Worm (Caenorhabditis elegans) whole organism, young adult: ENCODE data around the gene mog-1.

Experiments
- him-1 ChIP-seq: sonication (generic microtip); optimal IDR thresholded peaks from 2 replicates; lab custom pipeline; 2016; ENCODE audit warnings: missing genotype, missing genetic modification reagents, missing genetic modification characterization, missing compliant biosample characterization
- lin-35 ChIP-seq, 3 experiments: fragments of 150-350 bp in 2 of 3; sonication (generic microtip) in 1 of 3; optimal IDR thresholded peaks; 2 replicates each; lab custom pipeline; 2014 to 2018; ENCODE audit warnings: missing biosample characterization in 3 of 3, missing genetic modification characterization in 3 of 3, missing genetic modification reagents in 3 of 3

DNA sequence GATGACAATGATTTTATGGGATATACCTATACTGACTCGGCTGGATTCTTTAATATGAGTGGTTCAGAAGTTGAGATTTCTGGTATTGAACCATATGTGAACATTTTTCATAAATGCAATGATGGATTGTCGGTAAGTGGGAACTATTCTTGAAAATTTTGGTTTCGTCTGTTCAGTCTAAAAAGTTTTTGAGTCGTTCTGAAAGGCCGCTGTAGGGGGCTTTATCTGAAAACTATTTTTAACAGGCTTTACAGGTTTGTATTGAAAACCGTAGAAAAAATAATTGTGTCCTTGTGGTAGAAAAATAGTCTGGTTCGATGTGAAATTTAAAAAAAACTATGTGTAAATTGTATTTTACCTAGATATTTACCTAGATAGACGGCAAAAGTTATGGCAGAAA is 26.5 kb downstream of the mog-1 start:
- no peak for TF ChIP-seq lin-35 (GFP tag; optimal IDR thresholded peaks at IDR 0.05; lab: Kevin White, UChicago)
- TF ChIP-seq him-1: no peak
